Worm (Caenorhabditis elegans) whole organism, late embryonic: ENCODE results near the gene bre-3.

Experiments used
- C08G9.2 ChIP-seq: sonication (generic microtip); optimal IDR thresholded peaks from 2 replicates; lab custom pipeline; 2016; ENCODE audit warnings: mild to moderate bottlenecking, missing genetic modification characterization, moderate library complexity, missing compliant biosample characterization
- ceh-31 ChIP-seq: sonication (generic microtip); optimal IDR thresholded peaks from 2 replicates; lab custom pipeline; 2016; ENCODE audit warnings: missing genetic modification characterization, missing compliant biosample characterization
- ceh-6 ChIP-seq: fragments of 200-800 bp; sonication (Bioruptor generic); optimal IDR thresholded peaks from 2 replicates; lab custom pipeline; 2018; ENCODE audit warnings: mild to moderate bottlenecking, missing genetic modification characterization, missing compliant biosample characterization
- dve-1 ChIP-seq: sonication (generic microtip); optimal IDR thresholded peaks from 2 replicates; lab custom pipeline; 2017; ENCODE audit warnings: antibody characterized with exemption, mild to moderate bottlenecking, missing genetic modification characterization, missing compliant biosample characterization
- elt-2 ChIP-seq: sonication (generic microtip); optimal IDR thresholded peaks from 2 replicates; lab custom pipeline; 2016; ENCODE audit warnings: missing genetic modification reagents, missing genetic modification characterization, missing compliant biosample characterization
- hlh-15 ChIP-seq: sonication (generic microtip); optimal IDR thresholded peaks from 2 replicates; lab custom pipeline; 2016; ENCODE audit warnings: missing genetic modification characterization, missing compliant biosample characterization
- mec-3 ChIP-seq: sonication (generic microtip); optimal IDR thresholded peaks from 2 replicates; lab custom pipeline; 2016; ENCODE audit warnings: borderline replicate concordance, missing genetic modification characterization, missing compliant biosample characterization
- nfya-1 ChIP-seq: sonication (generic microtip); optimal IDR thresholded peaks from 2 replicates; lab custom pipeline; 2017; ENCODE audit warnings: missing genetic modification characterization, mild to moderate bottlenecking, missing compliant biosample characterization, antibody characterized with exemption, moderate library complexity
- pat-9 ChIP-seq: fragments of 200-800 bp; sonication (Bioruptor generic); optimal IDR thresholded peaks from 2 replicates; lab custom pipeline; 2018; ENCODE audit warnings: mild to moderate bottlenecking, missing genetic modification characterization, moderate library complexity, missing compliant biosample characterization
- pha-4 ChIP-seq: fragments of 150-350 bp; optimal IDR thresholded peaks from 2 replicates; lab custom pipeline; 2018; ENCODE audit warnings: missing biosample characterization, missing genetic modification reagents, missing genetic modification characterization
- rnt-1 ChIP-seq: sonication (generic microtip); optimal IDR thresholded peaks from 2 replicates; lab custom pipeline; 2016; ENCODE audit warnings: missing genetic modification characterization, missing compliant biosample characterization
- sox-4 ChIP-seq: sonication (generic microtip); optimal IDR thresholded peaks from 2 replicates; lab custom pipeline; 2017; ENCODE audit warnings: mild to moderate bottlenecking, missing genetic modification characterization, inconsistent platforms, missing compliant biosample characterization
- unc-3 ChIP-seq, 2 experiments: fragments of 200-800 bp in 1 of 2; sonication (Bioruptor generic) in 1 of 2; sonication (generic microtip) in 1 of 2; conservative IDR thresholded peaks in 1 of 2; optimal IDR thresholded peaks in 1 of 2; 2 replicates each; pipeline versions ENCODE4 v1.3.6 to Lab custom; 2016 to 2022; ENCODE audit warnings: missing compliant biosample characterization in 2 of 2, missing genetic modification characterization in 2 of 2, missing genetic modification reagents in 1 of 2
- unc-86 ChIP-seq: sonication (generic microtip); optimal IDR thresholded peaks from 2 replicates; lab custom pipeline; 2016; ENCODE audit warnings: missing genetic modification characterization, missing compliant biosample characterization

DNA sequence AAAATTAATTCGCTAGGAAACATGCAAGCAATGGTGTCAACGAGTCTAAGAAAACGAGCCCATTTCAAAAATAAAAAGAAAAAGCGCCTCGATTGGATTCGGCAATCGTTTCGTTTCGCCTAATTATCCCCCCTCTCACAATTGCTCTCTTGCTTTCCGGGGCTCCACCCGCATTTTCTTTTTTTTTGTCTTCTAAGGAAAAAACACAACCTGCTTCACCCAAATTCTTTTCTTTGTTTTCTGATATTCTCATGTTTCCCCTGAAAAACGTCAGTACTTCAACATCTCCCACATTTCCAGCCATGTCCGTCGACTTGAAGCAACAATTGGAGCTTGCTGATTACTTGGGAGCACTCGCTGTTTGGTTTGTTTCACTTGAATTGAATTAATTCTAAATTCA, 3.2 kb upstream of the bre-3 start, which contains the start of gene nlp-36:
- no peak for TF ChIP-seq mec-3 (tag; lab: Kevin White, UChicago)
- TF ChIP-seq unc-3 (GFP tag; conservative IDR thresholded peaks at IDR 0.05; lab: Robert Waterston, UW) = no peak
- no peak for TF ChIP-seq unc-3 (tag; optimal IDR thresholded peaks at IDR 0.05; lab: Kevin White, UChicago)
- no peak for TF ChIP-seq sox-4 (tag; lab: Kevin White, UChicago)
- TF ChIP-seq ceh-31 (tag; lab: Kevin White, UChicago) = no peak
- TF ChIP-seq unc-86 (tag; lab: Kevin White, UChicago) = no peak
- no peak for TF ChIP-seq elt-2 (tag; lab: Kevin White, UChicago)
- TF ChIP-seq C08G9.2 (tag; lab: Kevin White, UChicago) = no peak
- no peak for TF ChIP-seq dve-1
- TF ChIP-seq ceh-6 (GFP tag; lab: Kevin White, UChicago) = no peak
- TF ChIP-seq pat-9 (tag; lab: Kevin White, UChicago) = no peak
- TF ChIP-seq nfya-1 (tag; lab: Kevin White, UChicago) = no peak
- TF ChIP-seq pha-4 (tag; lab: Kevin White, UChicago) = no peak
- no peak for TF ChIP-seq hlh-15 (tag; lab: Kevin White, UChicago)
- TF ChIP-seq rnt-1 (tag; lab: Kevin White, UChicago) = no peak
